Worm (Caenorhabditis elegans) whole organism, young adult: ENCODE results near the gene F26D2.3.

Experiments used
- B0019.2 ChIP-seq: fragments of 200-800 bp; sonication (Bioruptor generic); conservative IDR thresholded peaks from 2 replicates; pipeline ENCODE4 v1.3.6; 2022; ENCODE audit warnings: missing genetic modification reagents, missing genetic modification characterization, missing compliant biosample characterization
- B0035.1 ChIP-seq: sonication (generic microtip); optimal IDR thresholded peaks from 2 replicates; lab custom pipeline; 2016; ENCODE audit warnings: missing genetic modification characterization, mild to moderate bottlenecking, missing compliant biosample characterization, missing genotype, missing genetic modification reagents
- B0261.1 ChIP-seq: sonication (generic microtip); optimal IDR thresholded peaks from 2 replicates; lab custom pipeline; 2016; ENCODE audit warnings: mild to moderate bottlenecking, missing genetic modification characterization, moderate library complexity, missing compliant biosample characterization
- B0336.3 ChIP-seq: fragments of 200-800 bp; sonication (Bioruptor generic); IDR thresholded peaks from 2 replicates; pipeline ENCODE4 v1.3.6; 2022; ENCODE audit warnings: missing genetic modification characterization, missing compliant biosample characterization
- C06A6.2 ChIP-seq: fragments of 200-800 bp; sonication (Bioruptor generic); conservative IDR thresholded peaks from 2 replicates; pipeline ENCODE4 v1.3.6; 2022; ENCODE audit warnings: missing genetic modification characterization, missing compliant biosample characterization
- F10E7.11 ChIP-seq: sonication (generic microtip); optimal IDR thresholded peaks from 2 replicates; lab custom pipeline; 2017; ENCODE audit warnings: mild to moderate bottlenecking, missing genetic modification characterization, moderate library complexity, missing compliant biosample characterization
- F22D6.2 ChIP-seq: sonication (generic microtip); optimal IDR thresholded peaks from 2 replicates; lab custom pipeline; 2016; ENCODE audit warnings: mild to moderate bottlenecking, missing genetic modification characterization, missing compliant biosample characterization
- F33H1.4 ChIP-seq: fragments of 200-800 bp; sonication (Bioruptor generic); IDR thresholded peaks from 2 replicates; pipeline ENCODE4 v1.3.6; 2022; ENCODE audit warnings: missing genetic modification reagents, missing genetic modification characterization, missing compliant biosample characterization
- F37B4.10 ChIP-seq: fragments of 200-800 bp; sonication (Bioruptor generic); IDR thresholded peaks from 2 replicates; pipeline ENCODE4 v1.3.6; 2022; ENCODE audit warnings: missing genetic modification characterization, missing compliant biosample characterization
- F49E8.2 ChIP-seq: sonication (generic microtip); optimal IDR thresholded peaks from 3 replicates; lab custom pipeline; 2017; ENCODE audit warnings: missing genetic modification characterization, mild to moderate bottlenecking, missing compliant biosample characterization, antibody characterized with exemption, moderate library complexity; ENCODE audit not compliant: insufficient read depth
- F52B5.7 ChIP-seq: sonication (generic microtip); optimal IDR thresholded peaks from 2 replicates; lab custom pipeline; 2016; ENCODE audit warnings: mild to moderate bottlenecking, missing genetic modification characterization, missing compliant biosample characterization
- K11D2.4 ChIP-seq: fragments of 200-800 bp; sonication (Bioruptor generic); IDR thresholded peaks from 2 replicates; pipeline ENCODE4 v1.3.6; 2022; ENCODE audit warnings: missing genetic modification reagents, missing genetic modification characterization, missing compliant biosample characterization
- Y56A3A.18 ChIP-seq: fragments of 200-800 bp; sonication (Bioruptor generic); IDR thresholded peaks from 2 replicates; pipeline ENCODE4 v1.3.6; 2022; ENCODE audit warnings: missing genetic modification reagents, missing genetic modification characterization, missing compliant biosample characterization
- Y79H2A.3 ChIP-seq: fragments of 200-800 bp; sonication (Bioruptor generic); conservative IDR thresholded peaks from 2 replicates; pipeline ENCODE4 v1.3.6; 2022; ENCODE audit warnings: missing genetic modification reagents, missing genetic modification characterization, missing compliant biosample characterization
- ZK185.1 ChIP-seq: sonication (generic microtip); optimal IDR thresholded peaks from 2 replicates; lab custom pipeline; 2016; ENCODE audit warnings: mild to moderate bottlenecking, missing genetic modification characterization, missing compliant biosample characterization; ENCODE audit not compliant: poor library complexity, severe bottlenecking
- akir-1 ChIP-seq: fragments of 200-800 bp; sonication (Bioruptor generic); optimal IDR thresholded peaks from 2 replicates; lab custom pipeline; 2018; ENCODE audit warnings: mild to moderate bottlenecking, missing genetic modification characterization, moderate library complexity, missing compliant biosample characterization
- aptf-2 ChIP-seq: fragments of 200-800 bp; sonication (Bioruptor generic); conservative IDR thresholded peaks from 2 replicates; pipeline ENCODE4 v1.3.6; 2022; ENCODE audit warnings: missing genetic modification reagents, missing genetic modification characterization, missing compliant biosample characterization
- bed-1 ChIP-seq: fragments of 200-800 bp; sonication (Bioruptor generic); IDR thresholded peaks from 2 replicates; pipeline ENCODE4 v1.3.6; 2022; ENCODE audit warnings: missing genetic modification reagents, missing genetic modification characterization, missing compliant biosample characterization
- bed-2 ChIP-seq: fragments of 200-800 bp; sonication (Bioruptor generic); IDR thresholded peaks from 2 replicates; pipeline ENCODE4 v1.3.6; 2022; ENCODE audit warnings: missing genetic modification reagents, missing genetic modification characterization, missing compliant biosample characterization
- cebp-1 ChIP-seq, 2 experiments: fragments of 200-800 bp in 1 of 2; sonication (Bioruptor generic) in 1 of 2; sonication (generic microtip) in 1 of 2; IDR thresholded peaks in 1 of 2; optimal IDR thresholded peaks in 1 of 2; 2 replicates each; pipeline versions ENCODE4 v1.3.6 to Lab custom; 2017 to 2022; ENCODE audit warnings: missing compliant biosample characterization in 2 of 2, missing genetic modification characterization in 2 of 2, mild to moderate bottlenecking in 1 of 2, missing genetic modification reagents in 1 of 2, moderate library complexity in 1 of 2
- ceh-27 ChIP-seq: fragments of 200-800 bp; sonication (Bioruptor generic); optimal IDR thresholded peaks from 2 replicates; lab custom pipeline; 2018; ENCODE audit warnings: mild to moderate bottlenecking, missing genetic modification characterization, moderate library complexity, missing compliant biosample characterization
- ceh-91 ChIP-seq: fragments of 200-800 bp; sonication (Bioruptor generic); IDR thresholded peaks from 2 replicates; pipeline ENCODE4 v1.3.6; 2022; ENCODE audit warnings: missing genetic modification reagents, missing genetic modification characterization, missing compliant biosample characterization
- chd-7 ChIP-seq: sonication (generic microtip); optimal IDR thresholded peaks from 2 replicates; lab custom pipeline; 2016; ENCODE audit warnings: mild to moderate bottlenecking, missing genetic modification characterization, moderate library complexity, missing compliant biosample characterization
- dox-1 ChIP-seq: fragments of 200-800 bp; sonication (Bioruptor generic); IDR thresholded peaks from 2 replicates; pipeline ENCODE4 v1.3.6; 2022; ENCODE audit warnings: missing genetic modification reagents, missing genetic modification characterization, missing compliant biosample characterization
- dpl-1 ChIP-seq: fragments of 150-350 bp; optimal IDR thresholded peaks from 2 replicates; lab custom pipeline; 2014; ENCODE audit warnings: missing biosample characterization, missing genetic modification reagents, missing genetic modification characterization
- efl-1 ChIP-seq: fragments of 150-350 bp; optimal IDR thresholded peaks from 2 replicates; lab custom pipeline; 2014; ENCODE audit warnings: missing biosample characterization, missing genetic modification reagents, missing genetic modification characterization
- him-1 ChIP-seq: sonication (generic microtip); optimal IDR thresholded peaks from 2 replicates; lab custom pipeline; 2016; ENCODE audit warnings: missing genotype, missing genetic modification reagents, missing genetic modification characterization, missing compliant biosample characterization
- hlh-26 ChIP-seq: fragments of 200-800 bp; sonication (Bioruptor generic); conservative IDR thresholded peaks from 2 replicates; pipeline ENCODE4 v1.3.6; 2022; ENCODE audit warnings: missing genetic modification reagents, missing genetic modification characterization, missing compliant biosample characterization
- hmg-1.2 ChIP-seq: fragments of 200-800 bp; sonication (Bioruptor generic); IDR thresholded peaks from 2 replicates; pipeline ENCODE4 v1.3.6; 2022; ENCODE audit warnings: missing genetic modification reagents, missing genetic modification characterization, missing compliant biosample characterization
- hrde-1 ChIP-seq: sonication (generic microtip); optimal IDR thresholded peaks from 2 replicates; lab custom pipeline; 2016; ENCODE audit warnings: missing genetic modification characterization, mild to moderate bottlenecking, missing compliant biosample characterization, moderate library complexity, missing genotype, missing genetic modification reagents, borderline replicate concordance
- hsf-1 ChIP-seq: fragments of 200-800 bp; sonication (Bioruptor generic); IDR thresholded peaks from 2 replicates; pipeline ENCODE4 v1.3.6; 2022; ENCODE audit warnings: missing genetic modification reagents, missing genetic modification characterization, missing compliant biosample characterization
- lag-1 ChIP-seq: fragments of 200-800 bp; sonication (Bioruptor generic); IDR thresholded peaks from 2 replicates; pipeline ENCODE4 v1.3.6; 2022; ENCODE audit warnings: missing genetic modification reagents, missing genetic modification characterization, missing compliant biosample characterization
- lsy-27 ChIP-seq: sonication (generic microtip); optimal IDR thresholded peaks from 2 replicates; lab custom pipeline; 2017; ENCODE audit warnings: missing genetic modification characterization, mild to moderate bottlenecking, missing compliant biosample characterization, antibody characterized with exemption, missing genotype, borderline replicate concordance; ENCODE audit not compliant: insufficient read depth
- madf-10 ChIP-seq: sonication (generic microtip); optimal IDR thresholded peaks from 2 replicates; lab custom pipeline; 2016; ENCODE audit warnings: mild to moderate bottlenecking, missing genetic modification characterization, missing compliant biosample characterization
- madf-6 ChIP-seq: fragments of 200-800 bp; sonication (Bioruptor generic); IDR thresholded peaks from 2 replicates; pipeline ENCODE4 v1.3.6; 2022; ENCODE audit warnings: missing genetic modification reagents, missing genetic modification characterization, missing compliant biosample characterization
- mes-4 ChIP-seq: sonication (generic microtip); optimal IDR thresholded peaks from 2 replicates; lab custom pipeline; 2016; ENCODE audit warnings: missing genotype, missing genetic modification characterization, missing compliant biosample characterization
- mxl-1 ChIP-seq: sonication (generic microtip); optimal IDR thresholded peaks from 2 replicates; lab custom pipeline; 2016; ENCODE audit warnings: missing genetic modification characterization, missing compliant biosample characterization
- nhr-120 ChIP-seq: fragments of 200-800 bp; sonication (Bioruptor generic); IDR thresholded peaks from 2 replicates; pipeline ENCODE4 v1.3.6; 2022; ENCODE audit warnings: missing genetic modification characterization, missing compliant biosample characterization
- pbrm-1 ChIP-seq: fragments of 200-800 bp; sonication (Bioruptor generic); IDR thresholded peaks from 2 replicates; pipeline ENCODE4 v1.3.6; 2022; ENCODE audit warnings: missing genetic modification reagents, missing genetic modification characterization, missing compliant biosample characterization
- sea-2 ChIP-seq: fragments of 200-800 bp; sonication (Bioruptor generic); IDR thresholded peaks from 2 replicates; pipeline ENCODE4 v1.3.6; 2022; ENCODE audit warnings: missing genetic modification characterization, missing compliant biosample characterization
- snpc-1.1 ChIP-seq: sonication (generic microtip); optimal IDR thresholded peaks from 2 replicates; lab custom pipeline; 2017; ENCODE audit warnings: missing genetic modification characterization, mild to moderate bottlenecking, missing compliant biosample characterization, antibody characterized with exemption, moderate library complexity, missing genotype, missing genetic modification reagents; ENCODE audit not compliant: insufficient read depth
- tbp1 ChIP-seq: fragments of 200-800 bp; sonication (Bioruptor generic); optimal IDR thresholded peaks from 2 replicates; lab custom pipeline; 2018; ENCODE audit warnings: mild to moderate bottlenecking, missing genetic modification characterization, missing compliant biosample characterization
- tbx-9 ChIP-seq: sonication (generic microtip); optimal IDR thresholded peaks from 2 replicates; lab custom pipeline; 2016; ENCODE audit warnings: borderline replicate concordance, missing genetic modification characterization, inconsistent platforms, missing compliant biosample characterization
- unc-130 ChIP-seq: sonication (generic microtip); optimal IDR thresholded peaks from 2 replicates; lab custom pipeline; 2016; ENCODE audit warnings: missing genetic modification reagents, missing genetic modification characterization, missing compliant biosample characterization
- xnd-1 ChIP-seq: sonication (generic microtip); optimal IDR thresholded peaks from 2 replicates; lab custom pipeline; 2016; ENCODE audit warnings: missing genotype, missing genetic modification reagents, missing genetic modification characterization, missing compliant biosample characterization
- ztf-26 ChIP-seq: sonication (generic microtip); optimal IDR thresholded peaks from 2 replicates; lab custom pipeline; 2017; ENCODE audit warnings: missing genetic modification characterization, missing compliant biosample characterization
- ztf-3 ChIP-seq: fragments of 200-800 bp; sonication (Bioruptor generic); optimal IDR thresholded peaks from 2 replicates; lab custom pipeline; 2018; ENCODE audit warnings: mild to moderate bottlenecking, missing genetic modification characterization, missing compliant biosample characterization

Gene F26D2.3

DNA sequence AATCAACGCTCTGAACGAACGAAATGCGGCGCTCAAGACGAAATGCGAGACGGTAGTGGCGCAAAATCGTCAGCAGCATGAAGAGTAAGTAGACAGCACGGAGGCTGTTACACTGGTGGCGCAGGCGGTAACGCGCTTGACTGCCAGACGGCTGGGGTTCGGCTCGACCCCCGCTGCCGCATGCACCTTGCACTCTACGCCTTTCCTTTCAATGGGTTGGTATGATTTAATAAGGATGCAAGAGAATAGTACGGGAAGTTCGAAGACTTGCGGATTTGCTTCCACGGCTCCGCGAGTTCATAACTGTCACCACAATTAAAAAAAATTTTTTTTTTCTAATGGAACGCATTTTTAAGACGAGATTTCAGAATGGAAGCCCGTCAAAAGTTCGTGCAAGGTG, 37.7 kb upstream of the F26D2.3 start (continued):
- TF ChIP-seq ztf-26 (peak; percentile 86), lag-1 (no peak), K11D2.4 (GFP tag; lab: Robert Waterston, UW) (peak; percentile 73), hlh-26 (no peak), ceh-27 (peak; percentile 93), hsf-1 (GFP tag; lab: Robert Waterston, UW) (0 out of 2 replicates have a peak, but pooled peaks have one; percentile 46), tbp1 (GFP tag; lab: Kevin White, UChicago) (peak; percentile 91), ZK185.1 (tag; lab: Kevin White, UChicago) (no peak), B0336.3 (GFP tag; lab: Robert Waterston, UW) (peak; percentile 92), bed-2 (GFP tag; lab: Robert Waterston, UW) (0 out of 2 replicates have a peak, but pooled peaks have one; percentile 60), dpl-1 (GFP tag; lab: Kevin White, UChicago) (no peak), ceh-91 (GFP tag; lab: Robert Waterston, UW) (0 out of 2 replicates have a peak, but pooled peaks have one; percentile 52), Y79H2A.3 (GFP tag; lab: Robert Waterston, UW) (0 out of 2 replicates have a peak, but pooled peaks have one; percentile 58), F22D6.2 (tag; lab: Kevin White, UChicago) (peak; percentile 27), snpc-1.1 (tag; lab: Kevin White, UChicago) (peak; percentile 50), him-1 (peak; percentile 85), pbrm-1 (GFP tag; lab: Robert Waterston, UW) (peak; percentile 89), aptf-2 (GFP tag; lab: Robert Waterston, UW) (no peak), madf-6 (peak; percentile 64; the same call in 1 of the 2 replicates), xnd-1 (no peak), F10E7.11 (tag; lab: Kevin White, UChicago) (peak; percentile 78), ztf-3 (GFP tag; lab: Kevin White, UChicago) (peak; percentile 23), dox-1 (GFP tag; lab: Robert Waterston, UW) (peak; percentile 92), mes-4 (peak; percentile 38), mxl-1 (tag; lab: Kevin White, UChicago) (peak; percentile 94), chd-7 (tag; lab: Kevin White, UChicago) (peak; percentile 84), B0261.1 (tag; lab: Kevin White, UChicago) (peak; percentile 94), F33H1.4 (GFP tag; lab: Robert Waterston, UW) (peak; percentile 51), akir-1 (GFP tag; lab: Kevin White, UChicago) (no peak), Y56A3A.18 (GFP tag; lab: Robert Waterston, UW) (peak; percentile 92), madf-10 (tag; lab: Kevin White, UChicago) (peak; percentile 68), B0035.1 (peak; percentile 69), sea-2 (0 out of 2 replicates have a peak, but pooled peaks have one; percentile 29), tbx-9 (tag; lab: Kevin White, UChicago) (no peak), F52B5.7 (tag; lab: Kevin White, UChicago) (peak; percentile 92), cebp-1 (GFP tag; IDR thresholded peaks at IDR 0.05; lab: Robert Waterston, UW) (peak; percentile 76), cebp-1 (tag; optimal IDR thresholded peaks at IDR 0.05; lab: Kevin White, UChicago) (peak; percentile 78), unc-130 (GFP tag; lab: Kevin White, UChicago) (peak; percentile 73), bed-1 (GFP tag; lab: Robert Waterston, UW) (0 out of 2 replicates have a peak, but pooled peaks have one; percentile 54), hrde-1 (tag; lab: Kevin White, UChicago) (peak; percentile 89), C06A6.2 (GFP tag; lab: Robert Waterston, UW) (peak; percentile 59; the same call in 1 of the 2 replicates), F49E8.2 (tag; lab: Kevin White, UChicago) (peak; percentile 65), lsy-27 (tag; lab: Kevin White, UChicago) (peak; percentile 59), F37B4.10 (GFP tag; lab: Robert Waterston, UW) (0 out of 2 replicates have a peak, but pooled peaks have one; percentile 92), hmg-1.2 (GFP tag; lab: Robert Waterston, UW) (peak; percentile 77), B0019.2 (peak; percentile 26; the same call in 1 of the 2 replicates), nhr-120 (GFP tag; lab: Robert Waterston, UW) (no peak), efl-1 (GFP tag; lab: Kevin White, UChicago) (peak; percentile 12)
